Fruit fly (Drosophila melanogaster) whole organism, embryonic: ENCODE data around the gene Glys.

Experiments
- Ada2b ChIP-seq: fragments of 200-800 bp; sonication (Bioruptor generic); IDR thresholded peaks from 2 replicates; pipeline ENCODE4 v1.3.6; 2022; ENCODE audit warnings: missing biosample characterization, missing genetic modification characterization
- Antp ChIP-seq: fragments of 200-800 bp; sonication (Bioruptor generic); optimal IDR thresholded peaks from 3 replicates; lab custom pipeline; 2016; ENCODE audit warnings: missing biosample characterization, missing genetic modification characterization
- BtbVII ChIP-seq: fragments of 200-800 bp; sonication (Bioruptor generic); optimal IDR thresholded peaks from 3 replicates; lab custom pipeline; 2017; ENCODE audit warnings: missing biosample characterization, mild to moderate bottlenecking, missing genetic modification characterization
- CG1024 ChIP-seq: fragments of 200-800 bp; sonication (Bioruptor generic); IDR thresholded peaks from 2 replicates; pipeline ENCODE4 v1.3.6; 2022; ENCODE audit warnings: missing biosample characterization, missing genetic modification characterization
- CG10543 ChIP-seq: fragments of 200-800 bp; sonication (Bioruptor generic); optimal IDR thresholded peaks from 3 replicates; lab custom pipeline; 2017; ENCODE audit warnings: missing biosample characterization, mild to moderate bottlenecking, missing genetic modification characterization, moderate library complexity
- CG10565 ChIP-seq: fragments of 200-800 bp; sonication (Bioruptor generic); optimal IDR thresholded peaks from 3 replicates; lab custom pipeline; 2016; ENCODE audit warnings: missing biosample characterization, mild to moderate bottlenecking, missing genetic modification characterization
- CG12659 ChIP-seq: fragments of 200-800 bp; sonication (Bioruptor generic); optimal IDR thresholded peaks from 3 replicates; lab custom pipeline; 2017; ENCODE audit warnings: mild to moderate bottlenecking, missing biosample characterization, missing genetic modification reagents, missing genetic modification characterization
- CG15269 ChIP-seq: fragments of 200-800 bp; sonication (Bioruptor generic); optimal IDR thresholded peaks from 2 replicates; lab custom pipeline; 2018; ENCODE audit warnings: missing biosample characterization, mild to moderate bottlenecking, missing genetic modification characterization, moderate library complexity
- CG16863 ChIP-seq: fragments of 200-800 bp; sonication (Bioruptor generic); optimal IDR thresholded peaks from 3 replicates; lab custom pipeline; 2016; ENCODE audit warnings: missing biosample characterization, missing genetic modification characterization
- CG17385 ChIP-seq: fragments of 200-800 bp; sonication (Bioruptor generic); optimal IDR thresholded peaks from 3 replicates; lab custom pipeline; 2018; ENCODE audit warnings: missing biosample characterization, mild to moderate bottlenecking, missing genetic modification characterization
- CG18262 ChIP-seq: fragments of 200-800 bp; optimal IDR thresholded peaks from 3 replicates; lab custom pipeline; 2019; ENCODE audit warnings: missing biosample characterization, mild to moderate bottlenecking, missing genetic modification characterization, moderate library complexity
- CG18619 ChIP-seq: fragments of 200-800 bp; sonication (Bioruptor generic); optimal IDR thresholded peaks from 3 replicates; lab custom pipeline; 2017; ENCODE audit warnings: missing biosample characterization, mild to moderate bottlenecking, missing genetic modification characterization
- CG2120 ChIP-seq: fragments of 200-800 bp; sonication (Bioruptor generic); optimal IDR thresholded peaks from 3 replicates; lab custom pipeline; 2016; ENCODE audit warnings: missing biosample characterization, missing genetic modification characterization
- CG2712 ChIP-seq: fragments of 200-800 bp; optimal IDR thresholded peaks from 3 replicates; lab custom pipeline; 2019; ENCODE audit warnings: missing biosample characterization, mild to moderate bottlenecking, missing genetic modification characterization, moderate library complexity
- CG32532 ChIP-seq: fragments of 200-800 bp; sonication (Bioruptor generic); IDR thresholded peaks from 2 replicates; pipeline ENCODE4 v1.3.6; 2022; ENCODE audit warnings: missing biosample characterization, missing genetic modification characterization
- CG3281 ChIP-seq: fragments of 200-800 bp; sonication (Bioruptor generic); optimal IDR thresholded peaks from 3 replicates; lab custom pipeline; 2017; ENCODE audit warnings: missing biosample characterization, mild to moderate bottlenecking, missing genetic modification characterization
- CG5180 ChIP-seq: fragments of 200-800 bp; sonication (Bioruptor generic); optimal IDR thresholded peaks from 3 replicates; lab custom pipeline; 2017; ENCODE audit warnings: missing biosample characterization, missing genetic modification characterization, mild to moderate bottlenecking, moderate library complexity, missing genetic modification reagents
- CG7839 ChIP-seq: fragments of 200-800 bp; sonication (Bioruptor generic); optimal IDR thresholded peaks from 3 replicates; lab custom pipeline; 2018; ENCODE audit warnings: missing biosample characterization, mild to moderate bottlenecking, missing genetic modification characterization, moderate library complexity
- CG9437 ChIP-seq: fragments of 200-800 bp; sonication (Bioruptor generic); optimal IDR thresholded peaks from 2 replicates; lab custom pipeline; 2018; ENCODE audit warnings: missing biosample characterization, mild to moderate bottlenecking, missing genetic modification characterization
- CG9727 ChIP-seq: fragments of 200-800 bp; sonication (Bioruptor generic); optimal IDR thresholded peaks from 3 replicates; lab custom pipeline; 2017; ENCODE audit warnings: missing biosample characterization, mild to moderate bottlenecking, missing genetic modification characterization
- CoRest ChIP-seq: fragments of 200-800 bp; sonication (Bioruptor generic); optimal IDR thresholded peaks from 3 replicates; lab custom pipeline; 2018; ENCODE audit warnings: missing biosample characterization, mild to moderate bottlenecking, missing genetic modification characterization, moderate library complexity
- Hmr ChIP-seq: fragments of 200-800 bp; sonication (Bioruptor generic); optimal IDR thresholded peaks from 3 replicates; lab custom pipeline; 2017; ENCODE audit warnings: mild to moderate bottlenecking, missing biosample characterization, missing genetic modification reagents, missing genetic modification characterization
- Lpt ChIP-seq: fragments of >200 bp; optimal IDR thresholded peaks from 2 replicates; lab custom pipeline; 2018; ENCODE audit warnings: missing biosample characterization, missing genetic modification characterization
- Max ChIP-seq: fragments of 200-800 bp; sonication (Bioruptor generic); optimal IDR thresholded peaks from 2 replicates; lab custom pipeline; 2016; ENCODE audit warnings: missing biosample characterization, mild to moderate bottlenecking, missing genetic modification characterization
- Neu2 ChIP-seq: fragments of 200-800 bp; sonication (Bioruptor generic); optimal IDR thresholded peaks from 3 replicates; lab custom pipeline; 2016; ENCODE audit warnings: missing biosample characterization, missing genetic modification characterization, borderline replicate concordance
- Pdp1 ChIP-seq, 2 experiments: fragments of 200-800 bp; sonication (Bioruptor generic); optimal IDR thresholded peaks; 3 replicates each; lab custom pipeline; 2016; ENCODE audit warnings: missing biosample characterization in 2 of 2, missing genetic modification characterization in 2 of 2, mild to moderate bottlenecking in 1 of 2, moderate library complexity in 1 of 2
- Poxn ChIP-seq: fragments of 200-800 bp; sonication (Bioruptor generic); IDR thresholded peaks from 2 replicates; pipeline ENCODE4 v1.3.6; 2022; ENCODE audit warnings: missing biosample characterization, missing genetic modification characterization
- Trl ChIP-seq, 3 experiments: fragments of >200 bp in 2 of 3; fragments of 200-800 bp in 1 of 3; sonication (Bioruptor generic) in 1 of 3; optimal IDR thresholded peaks; 2 replicates in 1 of 3; 3 replicates in 2 of 3; lab custom pipeline; 2016 to 2017; ENCODE audit warnings: missing biosample characterization in 1 of 3, missing genetic modification characterization in 1 of 3
- YL-1 ChIP-seq: fragments of 200-800 bp; sonication (Bioruptor generic); optimal IDR thresholded peaks from 3 replicates; lab custom pipeline; 2017; ENCODE audit warnings: missing biosample characterization, mild to moderate bottlenecking, missing genetic modification characterization
- az2 ChIP-seq: fragments of 200-800 bp; sonication (Bioruptor generic); optimal IDR thresholded peaks from 3 replicates; lab custom pipeline; 2016; ENCODE audit warnings: missing biosample characterization, missing genetic modification characterization
- bcd ChIP-seq: fragments of 200-800 bp; sonication (Bioruptor generic); optimal IDR thresholded peaks from 2 replicates; lab custom pipeline; 2017; ENCODE audit warnings: missing biosample characterization, mild to moderate bottlenecking, missing genetic modification characterization
- br ChIP-seq: fragments of >200 bp; optimal IDR thresholded peaks from 2 replicates; lab custom pipeline; 2017
- danr ChIP-seq: fragments of 200-800 bp; sonication (Bioruptor generic); IDR thresholded peaks from 2 replicates; pipeline ENCODE4 v1.3.6; 2022; ENCODE audit warnings: missing biosample characterization, missing genetic modification characterization
- ewg ChIP-seq: fragments of 200-800 bp; sonication (Bioruptor generic); optimal IDR thresholded peaks from 3 replicates; lab custom pipeline; 2017; ENCODE audit warnings: mild to moderate bottlenecking, missing biosample characterization, missing genetic modification reagents, missing genetic modification characterization
- exex ChIP-seq: fragments of 200-800 bp; sonication (Bioruptor generic); optimal IDR thresholded peaks from 4 replicates; lab custom pipeline; 2018; ENCODE audit warnings: missing biosample characterization, mild to moderate bottlenecking, missing genetic modification characterization, moderate library complexity
- grau ChIP-seq: fragments of 200-800 bp; optimal IDR thresholded peaks from 3 replicates; lab custom pipeline; 2019; ENCODE audit warnings: missing biosample characterization, mild to moderate bottlenecking, missing genetic modification characterization, moderate library complexity
- insv ChIP-seq, 2 experiments: fragments of 200-800 bp; sonication (Bioruptor generic); optimal IDR thresholded peaks; 3 replicates each; lab custom pipeline; 2016 to 2018; ENCODE audit warnings: missing biosample characterization in 2 of 2, missing genetic modification characterization in 2 of 2
- jigr1 ChIP-seq: fragments of 200-800 bp; sonication (Bioruptor generic); IDR thresholded peaks from 3 replicates; pipeline ENCODE4 v1.3.6; 2022; ENCODE audit warnings: missing biosample characterization, missing genetic modification characterization
- nmo ChIP-seq: fragments of 200-800 bp; sonication (Bioruptor generic); optimal IDR thresholded peaks from 2 replicates; lab custom pipeline; 2018; ENCODE audit warnings: missing biosample characterization, mild to moderate bottlenecking, missing genetic modification characterization, moderate library complexity
- onecut ChIP-seq: fragments of 200-800 bp; sonication (Bioruptor generic); IDR thresholded peaks from 2 replicates; pipeline ENCODE4 v1.3.6; 2022; ENCODE audit warnings: missing biosample characterization, missing genetic modification characterization
- otp ChIP-seq: fragments of 200-800 bp; sonication (Bioruptor generic); IDR thresholded peaks from 3 replicates; pipeline ENCODE4, ENCODE4 v1.3.6; 2022; ENCODE audit warnings: missing biosample characterization, missing genetic modification characterization
- sd ChIP-seq: fragments of 200-800 bp; sonication (Bioruptor generic); optimal IDR thresholded peaks from 3 replicates; lab custom pipeline; 2018; ENCODE audit warnings: missing biosample characterization, mild to moderate bottlenecking, missing genetic modification characterization, moderate library complexity
- sens ChIP-seq: fragments of 200-800 bp; sonication (Bioruptor generic); peaks from one replicate; lab custom pipeline; 2016; ENCODE audit warnings: missing biosample characterization, missing genetic modification characterization
- slp2 ChIP-seq: fragments of 200-800 bp; sonication (Bioruptor generic); optimal IDR thresholded peaks from 2 replicates; lab custom pipeline; 2016; ENCODE audit warnings: missing biosample characterization, missing genetic modification characterization
- zfh1 ChIP-seq: fragments of 200-800 bp; sonication (Bioruptor generic); IDR thresholded peaks from 3 replicates; pipeline ENCODE4 v1.3.6; 2022; ENCODE audit warnings: missing biosample characterization, missing genetic modification characterization

The Glys gene

DNA sequence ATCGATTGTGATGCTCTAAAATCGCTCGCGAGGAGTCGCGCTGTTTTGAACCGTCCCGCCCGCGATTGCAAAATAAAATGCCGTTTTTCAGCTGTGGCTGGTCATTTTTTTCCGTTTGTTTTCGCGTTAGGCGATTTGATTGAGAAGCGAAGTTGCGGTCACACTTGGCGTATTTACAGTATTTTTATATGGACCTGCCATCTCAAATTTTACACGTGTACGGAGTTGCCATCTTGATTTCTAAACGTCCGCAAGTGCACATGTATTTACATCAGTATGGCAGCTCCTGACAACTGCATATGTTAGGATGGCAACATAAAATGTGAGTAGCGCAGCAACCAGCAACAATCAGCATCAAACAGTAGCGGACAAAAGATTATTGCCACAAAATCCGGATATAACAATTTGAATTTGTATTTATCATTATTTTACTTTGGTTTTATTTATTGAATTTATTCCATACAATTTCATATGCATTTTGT is 51.7 kb downstream of the Glys start, which contains the start of gene CG6966 (continued):
- peak; percentile 95 for TF ChIP-seq Antp (GFP tag; lab: Kevin White, UChicago)
- no peak for TF ChIP-seq Ada2b (GFP tag; lab: Robert Waterston, UW)
- peak; percentile 28 for TF ChIP-seq Neu2 (GFP tag; lab: Kevin White, UChicago)
- no peak for TF ChIP-seq jigr1
- TF ChIP-seq CG1024 (GFP tag; lab: Robert Waterston, UW) = no peak
- TF ChIP-seq br (lab: Kevin White, UChicago) = no peak
- no peak for TF ChIP-seq otp (GFP tag; lab: Robert Waterston, UW)
- TF ChIP-seq slp2 (GFP tag; lab: Kevin White, UChicago) = peak; percentile 96

DNA sequence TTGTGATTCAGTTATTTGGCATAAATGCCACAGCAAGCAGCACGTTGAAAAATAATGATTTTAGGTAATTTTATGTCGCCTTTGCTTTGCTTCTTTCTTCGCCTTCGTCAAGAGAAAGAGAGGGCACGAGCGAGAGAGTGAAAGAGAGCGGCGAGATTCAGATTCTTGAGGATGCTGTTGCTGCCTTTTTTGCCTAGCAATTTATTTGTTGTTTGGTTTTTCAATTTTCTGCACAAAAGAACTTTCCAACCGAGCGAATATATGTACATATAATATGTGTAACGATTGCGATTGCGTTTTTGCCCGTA is 52.4 kb downstream of the Glys start:
- no peak for TF ChIP-seq danr (GFP tag; lab: Robert Waterston, UW)
- TF ChIP-seq Trl (optimal IDR thresholded peaks at IDR 0.05; lab: Kevin White, UChicago) = peak; percentile 58 to 74
- TF ChIP-seq Trl (GFP tag; optimal IDR thresholded peaks at IDR 0.05; lab: Kevin White, UChicago) = no peak
- peak in 1 of 2 experiments; percentile 70 for TF ChIP-seq insv (GFP tag; optimal IDR thresholded peaks at IDR 0.05; lab: Kevin White, UChicago)
- TF ChIP-seq sens (GFP tag; lab: Kevin White, UChicago) = peak; percentile 82

DNA sequence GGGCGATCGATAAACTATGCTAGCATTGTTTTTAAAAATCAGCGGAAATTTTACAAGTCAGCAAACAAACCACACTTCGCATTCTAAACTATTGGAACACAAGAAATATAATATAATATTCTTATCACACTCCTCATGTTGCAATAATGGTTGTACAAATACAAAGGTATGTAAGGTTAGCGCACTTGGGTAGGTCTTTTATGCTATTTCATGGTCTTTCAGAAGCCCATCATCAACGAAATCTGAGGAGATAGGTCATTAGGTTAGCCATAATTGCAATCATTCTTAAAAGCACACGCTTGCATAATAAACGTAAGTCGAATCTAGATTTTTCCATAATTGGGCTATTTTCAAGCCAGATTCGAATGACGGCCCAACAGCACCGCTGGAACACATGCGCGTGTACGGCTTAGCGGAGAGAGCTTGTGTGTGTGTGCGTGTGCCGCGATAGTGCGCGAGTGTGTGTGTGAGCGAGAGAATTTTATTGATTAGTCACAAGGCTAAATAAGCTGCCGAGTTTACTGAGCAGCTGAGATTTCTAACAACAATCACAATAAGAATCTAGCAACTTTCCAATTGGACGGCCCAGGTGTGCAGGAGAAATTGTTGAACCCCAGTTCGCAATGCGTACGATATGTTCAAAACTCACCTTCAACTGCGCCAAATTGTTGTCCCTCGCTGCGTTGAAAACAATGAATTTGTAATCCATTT is 53.0 kb downstream of the Glys start:
- peak; percentile 48 for TF ChIP-seq Hmr (GFP tag; lab: Kevin White, UChicago)
- TF ChIP-seq CG3281 (GFP tag; lab: Kevin White, UChicago) = peak; percentile 24
- TF ChIP-seq grau (tag; lab: Kevin White, UChicago) = peak; percentile 41
- no peak for TF ChIP-seq CG16863 (GFP tag; lab: Kevin White, UChicago)
- peak; percentile 30 for TF ChIP-seq exex (tag; lab: Kevin White, UChicago)
- peak; percentile 27 for TF ChIP-seq CG12659 (GFP tag; lab: Kevin White, UChicago)
- peak; percentile 38 for TF ChIP-seq nmo (GFP tag; lab: Kevin White, UChicago)
- peak; percentile 0 for TF ChIP-seq BtbVII (GFP tag; lab: Kevin White, UChicago)
- peak; percentile 49 for TF ChIP-seq CG9437 (GFP tag; lab: Kevin White, UChicago)
- peak; percentile 26 for TF ChIP-seq YL-1
- TF ChIP-seq Lpt (GFP tag; lab: Kevin White, UChicago) = no peak
- no peak for TF ChIP-seq Max (GFP tag; lab: Kevin White, UChicago)
- peak; percentile 4 for TF ChIP-seq az2 (GFP tag; lab: Kevin White, UChicago)
- TF ChIP-seq CG32532 (GFP tag; lab: Robert Waterston, UW) = no peak
- peak; percentile 25 for TF ChIP-seq CG9727 (GFP tag; lab: Kevin White, UChicago)
- peak; percentile 21 for TF ChIP-seq CG17385 (GFP tag; lab: Kevin White, UChicago)
- TF ChIP-seq CG5180 (GFP tag; lab: Kevin White, UChicago) = peak; percentile 65
- peak; percentile 59 to 91 for TF ChIP-seq insv (GFP tag; optimal IDR thresholded peaks at IDR 0.05; lab: Kevin White, UChicago)
- TF ChIP-seq zfh1 (GFP tag; lab: Robert Waterston, UW) = no peak
- TF ChIP-seq CG2712 = peak; percentile 6
- peak in 1 of 2 experiments; percentile 39 for TF ChIP-seq Pdp1 (GFP tag; optimal IDR thresholded peaks at IDR 0.05; lab: Kevin White, UChicago)
- TF ChIP-seq CG15269 (tag; lab: Kevin White, UChicago) = peak; percentile 31
- TF ChIP-seq Trl (optimal IDR thresholded peaks at IDR 0.05; lab: Kevin White, UChicago) = peak in 1 of 2 experiments; percentile 30
- TF ChIP-seq Trl (GFP tag; optimal IDR thresholded peaks at IDR 0.05; lab: Kevin White, UChicago) = no peak
- TF ChIP-seq Poxn = no peak
- peak; percentile 1 for TF ChIP-seq bcd
- peak; percentile 25 for TF ChIP-seq CoRest (tag; lab: Kevin White, UChicago)
- TF ChIP-seq sd (tag; lab: Kevin White, UChicago) = peak; percentile 45
- TF ChIP-seq CG7839 (tag; lab: Kevin White, UChicago) = peak; percentile 10
- peak; percentile 99 for TF ChIP-seq onecut (GFP tag; lab: Robert Waterston, UW)
- TF ChIP-seq sens (GFP tag; lab: Kevin White, UChicago) = peak; percentile 87
- peak; percentile 11 for TF ChIP-seq CG2120 (GFP tag; lab: Kevin White, UChicago)
- TF ChIP-seq CG10543 (GFP tag; lab: Kevin White, UChicago) = peak; percentile 46
- TF ChIP-seq CG10565 (GFP tag; lab: Kevin White, UChicago) = no peak
- TF ChIP-seq ewg (GFP tag; lab: Kevin White, UChicago) = peak; percentile 89
- TF ChIP-seq CG18262 (tag; lab: Kevin White, UChicago) = peak; percentile 41
- peak; percentile 15 for TF ChIP-seq CG18619 (GFP tag; lab: Kevin White, UChicago)
